Fruit fly (Drosophila melanogaster): ENCODE measurements around the gene CG10877.

Gene CG10877

dm6 chr3R:20549855-20550603 lies 13.8 kb downstream of the CG10877 start (continued):
- TF ChIP-seq CG14965 (GFP tag; optimal IDR thresholded peaks at IDR 0.05; ENCODE audit: borderline replicate concordance) (no peak), CG2875 (GFP tag; optimal IDR thresholded peaks at IDR 0.05) (peak; percentile 65), HmgZ (tag; optimal IDR thresholded peaks at IDR 0.05) (peak; percentile 91), CG4282 (GFP tag; optimal IDR thresholded peaks at IDR 0.05) (no peak), CG7745 (tag; optimal IDR thresholded peaks at IDR 0.05) (no peak), CG10209 (GFP tag; optimal IDR thresholded peaks at IDR 0.05) (peak; percentile 86), grn (GFP tag; optimal IDR thresholded peaks at IDR 0.05) (peak; percentile 60), CG10267 (tag; optimal IDR thresholded peaks at IDR 0.05) (peak; percentile 83), CG16779 (GFP tag; IDR thresholded peaks at IDR 0.05) (peak; percentile 43; the same call in 1 of the 2 replicates), CG1024 (GFP tag; IDR thresholded peaks at IDR 0.05) (0 out of 2 replicates have a peak, but pooled peaks have one; percentile 46), CG15479 (GFP tag; optimal IDR thresholded peaks at IDR 0.05) (no peak), Bdp1 (GFP tag; optimal IDR thresholded peaks at IDR 0.05) (peak; percentile 23), Trl (optimal IDR thresholded peaks at IDR 0.05) (no peak), Trl (GFP tag; optimal IDR thresholded peaks at IDR 0.05) (no peak), CG10431 (GFP tag; optimal IDR thresholded peaks at IDR 0.05) (peak; percentile 55), CG30403 (GFP tag; optimal IDR thresholded peaks at IDR 0.05) (peak; percentile 81), amos (GFP tag; IDR thresholded peaks at IDR 0.05; ENCODE audit: partially characterized antibody) (peak; percentile 32; the same call in 1 of the 2 replicates), lola (GFP tag; optimal IDR thresholded peaks at IDR 0.05) (peak in 1 of 3 experiments; percentile 82), Atf3 (GFP tag; optimal IDR thresholded peaks at IDR 0.05) (peak; percentile 18), nau (GFP tag; optimal IDR thresholded peaks at IDR 0.05) (peak; percentile 62), Ssrp (tag; optimal IDR thresholded peaks at IDR 0.05) (peak; percentile 89), cad (GFP tag; optimal IDR thresholded peaks at IDR 0.05) (peak; percentile 24), rib (GFP tag; IDR thresholded peaks at IDR 0.05) (peak; percentile 79), CG9932 (GFP tag; IDR thresholded peaks at IDR 0.05) (peak; percentile 78), CG14667 (GFP tag; IDR thresholded peaks at IDR 0.05) (peak; percentile 87), CG11504 (tag; optimal IDR thresholded peaks at IDR 0.05) (peak; percentile 91), al (GFP tag; IDR thresholded peaks at IDR 0.05) (peak; percentile 75), Hr51 (GFP tag; optimal IDR thresholded peaks at IDR 0.05) (peak; percentile 37 to 89), Dip3 (GFP tag; optimal IDR thresholded peaks at IDR 0.05) (no peak), CG7987 (GFP tag; optimal IDR thresholded peaks at IDR 0.05) (peak; percentile 47), peb (GFP tag; IDR thresholded peaks at IDR 0.05) (peak; percentile 73), zfh1 (GFP tag; IDR thresholded peaks at IDR 0.05) (peak; percentile 89), pum (GFP tag; optimal IDR thresholded peaks at IDR 0.05) (peak; percentile 12), pita (GFP tag; optimal IDR thresholded peaks at IDR 0.05) (no peak), ssp (GFP tag; IDR thresholded peaks at IDR 0.05) (peak; percentile 71), CG11560 (tag; IDR thresholded peaks at IDR 0.05) (peak; percentile 78), Ets65A (GFP tag) (peak; percentile 95), CG12071 (GFP tag; optimal IDR thresholded peaks at IDR 0.05) (peak; percentile 66), Hr78 (GFP tag; optimal IDR thresholded peaks at IDR 0.05) (peak in 1 of 2 experiments; percentile 58), sisA (GFP tag; IDR thresholded peaks at IDR 0.05) (peak; percentile 85), nom (GFP tag; optimal IDR thresholded peaks at IDR 0.05) (peak; percentile 78), Lim3 (GFP tag; IDR thresholded peaks at IDR 0.05) (no peak; the same call in 1 of the 2 replicates), ftz-f1 (GFP tag; optimal IDR thresholded peaks at IDR 0.05) (no peak), CG6689 (GFP tag; IDR thresholded peaks at IDR 0.05) (peak; percentile 89), aop (GFP tag; IDR thresholded peaks at IDR 0.05) (no peak), bcd (GFP tag; optimal IDR thresholded peaks at IDR 0.05) (peak; percentile 88), CG34376 (GFP tag; optimal IDR thresholded peaks at IDR 0.05) (peak; percentile 69), Optix (GFP tag; IDR thresholded peaks at IDR 0.05) (peak; percentile 78), shn (GFP tag; optimal IDR thresholded peaks at IDR 0.05) (peak; percentile 21)
